Worm (Caenorhabditis elegans) whole organism, L2 larva: ENCODE data around the gene M110.7.

Source experiments
- F13H6.1 ChIP-seq: sonication (generic microtip); optimal IDR thresholded peaks from 2 replicates; lab custom pipeline; 2016; ENCODE audit warnings: missing genetic modification characterization, missing compliant biosample characterization
- R02D3.7 ChIP-seq: fragments of 150-350 bp; optimal IDR thresholded peaks from 2 replicates; lab custom pipeline; 2014; ENCODE audit warnings: missing biosample characterization, missing genetic modification characterization
- ama-1 ChIP-seq: fragments of 150-350 bp; optimal IDR thresholded peaks from 2 replicates; lab custom pipeline; 2018; ENCODE audit warnings: inconsistent platforms
- blmp-1 ChIP-seq: sonication (generic microtip); optimal IDR thresholded peaks from 2 replicates; lab custom pipeline; 2017; ENCODE audit warnings: missing genetic modification characterization, mild to moderate bottlenecking, missing compliant biosample characterization, antibody characterized with exemption, moderate library complexity; ENCODE audit not compliant: insufficient read depth
- ceh-82 ChIP-seq: fragments of 150-350 bp; optimal IDR thresholded peaks from 2 replicates; lab custom pipeline; 2014; ENCODE audit warnings: missing biosample characterization, missing genetic modification characterization
- crh-2 ChIP-seq: sonication (generic microtip); optimal IDR thresholded peaks from 2 replicates; lab custom pipeline; 2017; ENCODE audit warnings: missing biosample characterization, missing genetic modification characterization
- dmd-4 ChIP-seq: sonication (generic microtip); optimal IDR thresholded peaks from 2 replicates; lab custom pipeline; 2017; ENCODE audit warnings: missing biosample characterization, missing genetic modification characterization
- egl-27 ChIP-seq: sonication (generic microtip); optimal IDR thresholded peaks from 3 replicates; lab custom pipeline; 2017; ENCODE audit warnings: missing biosample characterization, missing genetic modification reagents, missing genetic modification characterization
- elt-1 ChIP-seq: fragments of 150-350 bp; optimal IDR thresholded peaks from 2 replicates; lab custom pipeline; 2014; ENCODE audit warnings: missing biosample characterization, missing genetic modification characterization
- elt-3 ChIP-seq: sonication (generic microtip); optimal IDR thresholded peaks from 2 replicates; lab custom pipeline; 2017; ENCODE audit warnings: missing biosample characterization, missing genetic modification characterization
- fos-1 ChIP-seq: fragments of 150-350 bp; optimal IDR thresholded peaks from 2 replicates; lab custom pipeline; 2014; ENCODE audit warnings: missing biosample characterization, missing genetic modification characterization
- gmeb-1 ChIP-seq: fragments of 150-350 bp; optimal IDR thresholded peaks from 2 replicates; lab custom pipeline; 2014; ENCODE audit warnings: missing biosample characterization, missing genetic modification characterization
- lsy-2 ChIP-seq, 2 experiments: fragments of 150-350 bp in 1 of 2; sonication (generic microtip) in 1 of 2; optimal IDR thresholded peaks; 2 replicates each; lab custom pipeline; 2014 to 2017; ENCODE audit warnings: missing biosample characterization in 2 of 2, missing genetic modification characterization in 2 of 2
- mab-5 ChIP-seq: fragments of 150-350 bp; optimal IDR thresholded peaks from 2 replicates; lab custom pipeline; 2014; ENCODE audit warnings: missing biosample characterization, missing genetic modification characterization
- mdl-1 ChIP-seq, 2 experiments: fragments of 150-350 bp in 1 of 2; sonication (generic microtip) in 1 of 2; optimal IDR thresholded peaks; 2 replicates each; lab custom pipeline; 2017; ENCODE audit warnings: missing biosample characterization in 2 of 2, missing genetic modification characterization in 2 of 2
- nhr-11 ChIP-seq: fragments of 150-350 bp; optimal IDR thresholded peaks from 2 replicates; lab custom pipeline; 2014; ENCODE audit warnings: missing biosample characterization, missing genetic modification characterization
- nhr-12 ChIP-seq: fragments of 150-350 bp; optimal IDR thresholded peaks from 2 replicates; lab custom pipeline; 2014; ENCODE audit warnings: missing biosample characterization, missing genetic modification characterization
- nhr-129 ChIP-seq: fragments of 150-350 bp; optimal IDR thresholded peaks from 2 replicates; lab custom pipeline; 2014; ENCODE audit warnings: missing biosample characterization, missing genetic modification characterization
- nhr-237 ChIP-seq: fragments of 150-350 bp; optimal IDR thresholded peaks from 2 replicates; lab custom pipeline; 2014; ENCODE audit warnings: missing biosample characterization, missing genetic modification characterization
- nhr-6 ChIP-seq: fragments of 150-350 bp; optimal IDR thresholded peaks from 2 replicates; lab custom pipeline; 2014; ENCODE audit warnings: missing biosample characterization, missing genetic modification characterization
- nhr-77 ChIP-seq: fragments of 150-350 bp; optimal IDR thresholded peaks from 2 replicates; lab custom pipeline; 2014; ENCODE audit warnings: missing biosample characterization, missing genetic modification characterization
- sem-4 ChIP-seq: fragments of 150-350 bp; optimal IDR thresholded peaks from 2 replicates; lab custom pipeline; 2014; ENCODE audit warnings: missing biosample characterization, missing genetic modification reagents, missing genetic modification characterization
- sma-3 ChIP-seq: sonication (generic microtip); optimal IDR thresholded peaks from 2 replicates; lab custom pipeline; 2016; ENCODE audit warnings: missing genetic modification reagents, missing genetic modification characterization, missing compliant biosample characterization
- sma-9 ChIP-seq, 2 experiments: fragments of 150-350 bp in 1 of 2; sonication (generic microtip) in 1 of 2; optimal IDR thresholded peaks; 2 replicates each; lab custom pipeline; 2014 to 2016; ENCODE audit warnings: missing genetic modification characterization in 2 of 2, mild to moderate bottlenecking in 1 of 2, missing biosample characterization in 1 of 2, missing compliant biosample characterization in 1 of 2, missing genetic modification reagents in 1 of 2, moderate library complexity in 1 of 2
- unc-55 ChIP-seq: fragments of 150-350 bp; sonication (generic microtip); optimal IDR thresholded peaks from 3 replicates; lab custom pipeline; 2014; ENCODE audit warnings: missing biosample characterization, missing genetic modification reagents, missing genetic modification characterization
- zag-1 ChIP-seq: fragments of 150-350 bp; optimal IDR thresholded peaks from 2 replicates; lab custom pipeline; 2014; ENCODE audit warnings: missing biosample characterization, missing genetic modification characterization
- ztf-1 ChIP-seq: fragments of 200-800 bp; sonication (Bioruptor generic); conservative IDR thresholded peaks from 2 replicates; pipeline ENCODE4 v1.3.6; 2022; ENCODE audit warnings: missing genetic modification characterization, missing compliant biosample characterization
- ztf-11 ChIP-seq: sonication (generic microtip); optimal IDR thresholded peaks from 2 replicates; lab custom pipeline; 2017; ENCODE audit warnings: missing biosample characterization, missing genetic modification characterization

The M110.7 gene

ce11 chrII:8264619-8265018 is 32.0 kb downstream of the M110.7 start, which contains the start of gene srdh-1:
Gene srdh-1, plus strand, starts transcription at chrII:8264661.
- peak; percentile 18 for TF ChIP-seq sma-9 (GFP tag; optimal IDR thresholded peaks at IDR 0.05; lab: Kevin White, UChicago)
- no peak for TF ChIP-seq sma-9 (tag; optimal IDR thresholded peaks at IDR 0.05; lab: Kevin White, UChicago)
- no peak for TF ChIP-seq R02D3.7 (tag; lab: Kevin White, UChicago)
- TF ChIP-seq fos-1 (tag; lab: Kevin White, UChicago), result peak; percentile 16
- TF ChIP-seq blmp-1 (tag; lab: Kevin White, UChicago), result peak; percentile 36
- TF ChIP-seq, all 48 proteins: peak for 3

DNA sequence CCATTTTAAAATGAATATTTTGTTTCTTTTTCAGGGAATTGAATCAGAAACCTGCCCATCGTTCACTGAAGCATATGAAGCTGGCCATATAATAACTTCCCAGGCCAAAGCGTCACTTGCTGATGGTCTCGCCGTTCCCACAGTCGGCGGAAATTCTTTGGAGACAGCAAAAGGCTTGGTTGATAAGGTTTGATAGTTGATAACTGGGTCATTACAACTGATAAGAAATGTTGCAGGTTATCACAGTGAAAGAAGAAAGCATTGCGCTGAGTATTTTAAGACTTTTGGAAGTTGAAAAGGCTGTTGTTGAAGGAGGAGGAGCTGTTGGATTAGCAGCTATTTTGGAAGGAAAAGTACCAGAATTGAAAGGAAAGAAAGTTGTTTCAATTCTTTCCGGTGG is 34.0 kb downstream of the M110.7 start:
- TF ChIP-seq sma-3 (GFP tag; lab: Kevin White, UChicago), result no peak
- peak; percentile 89 for TF ChIP-seq fos-1 (tag; lab: Kevin White, UChicago)
- TF ChIP-seq elt-3 (tag; lab: Kevin White, UChicago), result no peak
- TF ChIP-seq mdl-1 (tag; optimal IDR thresholded peaks at IDR 0.05; lab: Kevin White, UChicago), result no peak
- TF ChIP-seq sma-9 (GFP tag; optimal IDR thresholded peaks at IDR 0.05; lab: Kevin White, UChicago), result peak; percentile 5
- no peak for TF ChIP-seq sma-9 (tag; optimal IDR thresholded peaks at IDR 0.05; lab: Kevin White, UChicago)

ce11 chrII:8267679-8268078 is 35.1 kb downstream of the M110.7 start:
- TF ChIP-seq gmeb-1 (tag; lab: Kevin White, UChicago) (no peak), F13H6.1 (tag; lab: Kevin White, UChicago) (no peak)
- TF ChIP-seq, all 48 proteins: peak for 0

ce11 chrII:8269351-8269750 is 36.8 kb downstream of the M110.7 start, which contains the start of gene K01C8.2:
Gene K01C8.2, minus strand, starts transcription at chrII:8269451.
- TF ChIP-seq nhr-12, result no peak
- no peak for TF ChIP-seq nhr-237
- TF ChIP-seq elt-1, result no peak
- no peak for TF ChIP-seq nhr-11 (tag; lab: Kevin White, UChicago)
- no peak for TF ChIP-seq ama-1
- no peak for TF ChIP-seq sma-9 (GFP tag; optimal IDR thresholded peaks at IDR 0.05; lab: Kevin White, UChicago)
- TF ChIP-seq sma-9 (tag; optimal IDR thresholded peaks at IDR 0.05; lab: Kevin White, UChicago), result no peak
- no peak for TF ChIP-seq R02D3.7 (tag; lab: Kevin White, UChicago)
- no peak for TF ChIP-seq sma-3 (GFP tag; lab: Kevin White, UChicago)
- no peak for TF ChIP-seq egl-27 (tag; lab: Kevin White, UChicago)
- TF ChIP-seq sem-4 (tag; lab: Kevin White, UChicago), result no peak

ce11 chrII:8269855-8270647 is 37.5 kb downstream of the M110.7 start, which contains the start of gene tdc-1:
Gene tdc-1, plus strand, starts transcription at chrII:8270597.
- TF ChIP-seq sma-3 (GFP tag; lab: Kevin White, UChicago) (no peak), ztf-11 (tag; lab: Kevin White, UChicago) (no peak), mdl-1 (tag; optimal IDR thresholded peaks at IDR 0.05; lab: Kevin White, UChicago) (no peak), mab-5 (no peak), zag-1 (no peak), sem-4 (tag; lab: Kevin White, UChicago) (no peak), unc-55 (GFP tag; lab: Kevin White, UChicago) (no peak), nhr-129 (tag; lab: Kevin White, UChicago) (no peak), nhr-237 (no peak), elt-3 (tag; lab: Kevin White, UChicago) (no peak), ztf-1 (no peak), gmeb-1 (tag; lab: Kevin White, UChicago) (no peak), blmp-1 (tag; lab: Kevin White, UChicago) (no peak), lsy-2 (tag; optimal IDR thresholded peaks at IDR 0.05; lab: Kevin White, UChicago) (no peak), crh-2 (tag; lab: Kevin White, UChicago) (no peak), nhr-6 (no peak), dmd-4 (tag; lab: Kevin White, UChicago) (no peak), nhr-77 (tag; lab: Kevin White, UChicago) (no peak), nhr-11 (tag; lab: Kevin White, UChicago) (no peak)
- TF ChIP-seq, all 48 proteins: peak for 0

DNA sequence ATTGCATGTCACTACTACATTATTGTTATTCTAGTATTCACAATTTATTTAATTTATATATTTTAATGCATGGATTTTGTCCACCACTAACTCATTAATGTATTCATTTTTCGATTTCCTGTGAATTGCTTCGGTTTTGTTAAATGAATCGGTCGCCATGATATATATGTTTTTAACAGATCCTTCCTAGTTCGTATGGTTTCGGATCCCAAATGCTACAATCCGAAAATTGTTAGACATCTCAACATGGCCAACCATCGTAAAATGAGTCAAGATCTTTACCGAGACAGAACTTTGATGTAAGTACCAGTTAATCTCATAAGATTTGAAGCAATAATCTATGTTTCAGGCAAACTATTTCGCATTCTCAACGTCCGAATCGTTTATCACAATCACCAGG is 40.5 kb downstream of the M110.7 start:
- TF ChIP-seq blmp-1 (tag; lab: Kevin White, UChicago) (no peak), unc-55 (GFP tag; lab: Kevin White, UChicago) (no peak), ceh-82 (no peak), mab-5 (no peak), egl-27 (tag; lab: Kevin White, UChicago) (no peak), gmeb-1 (tag; lab: Kevin White, UChicago) (no peak), nhr-12 (no peak), nhr-129 (tag; lab: Kevin White, UChicago) (no peak), nhr-11 (tag; lab: Kevin White, UChicago) (no peak), elt-3 (tag; lab: Kevin White, UChicago) (no peak)
- TF ChIP-seq, all 48 proteins: peak for 0
